Worm (Caenorhabditis elegans) whole organism, L4 larva: ENCODE results near the gene mxl-3.

Experiments
- D1046.2 ChIP-seq: fragments of 200-800 bp; sonication (Bioruptor generic); IDR thresholded peaks from 2 replicates; pipeline ENCODE4 v1.3.6; 2022; ENCODE audit warnings: missing genetic modification characterization, missing compliant biosample characterization
- F10B5.3 ChIP-seq: sonication (generic microtip); optimal IDR thresholded peaks from 2 replicates; lab custom pipeline; 2016; ENCODE audit warnings: mild to moderate bottlenecking, missing genetic modification characterization, missing compliant biosample characterization
- R02D3.7 ChIP-seq: fragments of 150-350 bp; sonication (generic microtip); optimal IDR thresholded peaks from 3 replicates; lab custom pipeline; 2014; ENCODE audit warnings: missing biosample characterization, missing genetic modification characterization
- Y75B8A.6 ChIP-seq: fragments of 200-800 bp; sonication (Bioruptor generic); IDR thresholded peaks from 2 replicates; pipeline ENCODE4 v1.3.6; 2022; ENCODE audit warnings: missing genetic modification reagents, missing genetic modification characterization, missing compliant biosample characterization
- ZK546.5 ChIP-seq, 2 experiments: sonication (generic microtip); optimal IDR thresholded peaks; 2 replicates each; lab custom pipeline; 2017; ENCODE audit warnings: missing biosample characterization in 2 of 2, missing genetic modification characterization in 2 of 2
- aha-1 ChIP-seq: fragments of 150-350 bp; peaks from one replicate; lab custom pipeline; 2014; ENCODE audit warnings: missing biosample characterization, missing genetic modification characterization
- arid-1 ChIP-seq: fragments of 200-800 bp; sonication (Bioruptor generic); conservative IDR thresholded peaks from 2 replicates; pipeline ENCODE4 v1.3.6; 2022; ENCODE audit warnings: missing genetic modification reagents, missing genetic modification characterization, missing compliant biosample characterization
- ceh-28 ChIP-seq: fragments of 150-350 bp; optimal IDR thresholded peaks from 2 replicates; lab custom pipeline; 2014; ENCODE audit warnings: missing biosample characterization, missing genetic modification reagents, missing genetic modification characterization
- ceh-44 ChIP-seq: fragments of 200-800 bp; sonication (Bioruptor generic); IDR thresholded peaks from 2 replicates; pipeline ENCODE4 v1.3.6; 2022; ENCODE audit warnings: missing genetic modification reagents, missing genetic modification characterization, missing compliant biosample characterization
- ceh-82 ChIP-seq: sonication (generic microtip); optimal IDR thresholded peaks from 2 replicates; lab custom pipeline; 2017; ENCODE audit warnings: missing biosample characterization, missing genetic modification characterization
- cey-2 ChIP-seq: sonication (generic microtip); optimal IDR thresholded peaks from 3 replicates; lab custom pipeline; 2017; ENCODE audit warnings: missing genetic modification characterization, mild to moderate bottlenecking, missing compliant biosample characterization, antibody characterized with exemption, borderline replicate concordance; ENCODE audit not compliant: insufficient read depth
- daf-16 ChIP-seq, 3 experiments: sonication (generic microtip); optimal IDR thresholded peaks; 2 replicates each; lab custom pipeline; 2016 to 2017; ENCODE audit warnings: missing genetic modification characterization in 3 of 3, missing genetic modification reagents in 3 of 3, mild to moderate bottlenecking in 2 of 3, missing compliant biosample characterization in 2 of 3, missing biosample characterization in 1 of 3, moderate library complexity in 1 of 3
- dmd-6 ChIP-seq: fragments of 200-800 bp; sonication (Bioruptor generic); IDR thresholded peaks from 2 replicates; pipeline ENCODE4 v1.3.6; 2022; ENCODE audit warnings: missing genetic modification reagents, missing genetic modification characterization, missing compliant biosample characterization
- dmd-8 ChIP-seq: fragments of 200-800 bp; sonication (Bioruptor generic); IDR thresholded peaks from 2 replicates; pipeline ENCODE4 v1.3.6; 2022; ENCODE audit warnings: missing genetic modification characterization, missing compliant biosample characterization
- dmd-9 ChIP-seq: fragments of 200-800 bp; sonication (Bioruptor generic); IDR thresholded peaks from 2 replicates; pipeline ENCODE4 v1.3.6; 2022; ENCODE audit warnings: missing genetic modification reagents, missing genetic modification characterization, missing compliant biosample characterization
- dve-1 ChIP-seq: sonication (generic microtip); optimal IDR thresholded peaks from 2 replicates; lab custom pipeline; 2017; ENCODE audit warnings: antibody characterized with exemption, mild to moderate bottlenecking, missing genetic modification characterization, missing compliant biosample characterization; ENCODE audit not compliant: insufficient read depth
- fkh-10 ChIP-seq: fragments of 150-350 bp; optimal IDR thresholded peaks from 2 replicates; lab custom pipeline; 2014; ENCODE audit warnings: missing biosample characterization, missing genetic modification reagents, missing genetic modification characterization
- fos-1 ChIP-seq: fragments of 150-350 bp; optimal IDR thresholded peaks from 2 replicates; lab custom pipeline; 2014; ENCODE audit warnings: missing biosample characterization, missing genetic modification characterization
- hlh-11 ChIP-seq: fragments of 200-800 bp; sonication (Bioruptor generic); optimal IDR thresholded peaks from 2 replicates; lab custom pipeline; 2018; ENCODE audit warnings: mild to moderate bottlenecking, missing genetic modification characterization, missing compliant biosample characterization
- hlh-30 ChIP-seq: sonication (generic microtip); optimal IDR thresholded peaks from 2 replicates; lab custom pipeline; 2017; ENCODE audit warnings: antibody characterized with exemption, mild to moderate bottlenecking, missing genetic modification characterization, missing compliant biosample characterization; ENCODE audit not compliant: insufficient read depth
- hmg-1.1 ChIP-seq: fragments of 200-800 bp; sonication (Bioruptor generic); IDR thresholded peaks from 2 replicates; pipeline ENCODE4 v1.3.6; 2022; ENCODE audit warnings: missing genetic modification reagents, missing genetic modification characterization, missing compliant biosample characterization
- jun-1 ChIP-seq: fragments of 150-350 bp; optimal IDR thresholded peaks from 2 replicates; lab custom pipeline; 2014; ENCODE audit warnings: missing biosample characterization, missing genetic modification reagents, missing genetic modification characterization
- lin-1 ChIP-seq: fragments of 200-800 bp; sonication (Bioruptor generic); IDR thresholded peaks from 2 replicates; pipeline ENCODE4 v1.3.6; 2022; ENCODE audit warnings: missing genetic modification reagents, missing genetic modification characterization, missing compliant biosample characterization
- lin-13 ChIP-seq: fragments of 150-350 bp; optimal IDR thresholded peaks from 2 replicates; lab custom pipeline; 2014; ENCODE audit warnings: missing biosample characterization, missing genetic modification reagents, missing genetic modification characterization
- lir-3 ChIP-seq: sonication (generic microtip); optimal IDR thresholded peaks from 2 replicates; lab custom pipeline; 2016; ENCODE audit warnings: mild to moderate bottlenecking, missing genetic modification characterization, missing compliant biosample characterization
- lsy-2 ChIP-seq, 2 experiments: fragments of 150-350 bp in 1 of 2; sonication (generic microtip) in 1 of 2; optimal IDR thresholded peaks; 2 replicates each; lab custom pipeline; 2014 to 2017; ENCODE audit warnings: missing biosample characterization in 2 of 2, missing genetic modification characterization in 2 of 2
- madf-9 ChIP-seq: fragments of 200-800 bp; sonication (Bioruptor generic); conservative IDR thresholded peaks from 2 replicates; pipeline ENCODE4 v1.3.6; 2022; ENCODE audit warnings: missing genetic modification reagents, missing genetic modification characterization, missing compliant biosample characterization
- mdt-29 ChIP-seq: fragments of 200-800 bp; sonication (Bioruptor generic); IDR thresholded peaks from 2 replicates; pipeline ENCODE4 v1.3.6; 2022; ENCODE audit warnings: missing genetic modification reagents, missing genetic modification characterization, missing compliant biosample characterization
- mes-2 ChIP-seq: sonication (generic microtip); optimal IDR thresholded peaks from 2 replicates; lab custom pipeline; 2016; ENCODE audit warnings: missing genotype, mild to moderate bottlenecking, missing genetic modification characterization, missing compliant biosample characterization; ENCODE audit not compliant: poor library complexity, severe bottlenecking
- mxl-2 ChIP-seq: fragments of 200-800 bp; sonication (Bioruptor generic); conservative IDR thresholded peaks from 2 replicates; pipeline ENCODE4 v1.3.6; 2022; ENCODE audit warnings: missing genetic modification reagents, missing genetic modification characterization, missing compliant biosample characterization
- mxl-3 ChIP-seq: fragments of 200-800 bp; sonication (Bioruptor generic); optimal IDR thresholded peaks from 2 replicates; lab custom pipeline; 2018; ENCODE audit warnings: mild to moderate bottlenecking, missing genetic modification characterization, missing compliant biosample characterization
- nhr-102 ChIP-seq: sonication (generic microtip); optimal IDR thresholded peaks from 2 replicates; lab custom pipeline; 2016; ENCODE audit warnings: mild to moderate bottlenecking, missing genetic modification characterization, moderate library complexity, missing compliant biosample characterization
- nhr-11 ChIP-seq: fragments of 150-350 bp; optimal IDR thresholded peaks from 2 replicates; lab custom pipeline; 2014; ENCODE audit warnings: missing biosample characterization, missing genetic modification characterization
- nhr-111 ChIP-seq: fragments of 200-800 bp; sonication (Bioruptor generic); optimal IDR thresholded peaks from 2 replicates; lab custom pipeline; 2018; ENCODE audit warnings: mild to moderate bottlenecking, missing genetic modification characterization, missing compliant biosample characterization
- nhr-25 ChIP-seq: sonication (generic microtip); optimal IDR thresholded peaks from 2 replicates; lab custom pipeline; 2017; ENCODE audit warnings: missing genetic modification characterization, mild to moderate bottlenecking, missing compliant biosample characterization, antibody characterized with exemption, moderate library complexity, borderline replicate concordance; ENCODE audit not compliant: insufficient read depth
- nhr-28 ChIP-seq: fragments of 150-350 bp; optimal IDR thresholded peaks from 2 replicates; lab custom pipeline; 2014; ENCODE audit warnings: missing biosample characterization, missing genetic modification characterization
- nhr-41 ChIP-seq: fragments of 200-800 bp; sonication (Bioruptor generic); IDR thresholded peaks from 2 replicates; pipeline ENCODE4 v1.3.6; 2022; ENCODE audit warnings: missing genetic modification reagents, missing genetic modification characterization, missing compliant biosample characterization
- nhr-42 ChIP-seq: fragments of 200-800 bp; sonication (Bioruptor generic); IDR thresholded peaks from 2 replicates; pipeline ENCODE4 v1.3.6; 2022; ENCODE audit warnings: missing genetic modification characterization, missing compliant biosample characterization
- nhr-48 ChIP-seq: sonication (generic microtip); optimal IDR thresholded peaks from 2 replicates; lab custom pipeline; 2016; ENCODE audit warnings: mild to moderate bottlenecking, missing genetic modification characterization, missing compliant biosample characterization
- php-3 ChIP-seq: fragments of 200-800 bp; sonication (Bioruptor generic); IDR thresholded peaks from 2 replicates; pipeline ENCODE4 v1.3.6; 2022; ENCODE audit warnings: missing genetic modification reagents, missing genetic modification characterization, missing compliant biosample characterization
- pqm-1 ChIP-seq: sonication (generic microtip); optimal IDR thresholded peaks from 2 replicates; lab custom pipeline; 2017; ENCODE audit warnings: missing biosample characterization, missing genetic modification characterization
- set-16 ChIP-seq: fragments of 200-800 bp; sonication (Bioruptor generic); IDR thresholded peaks from 2 replicates; pipeline ENCODE4 v1.3.6; 2022; ENCODE audit warnings: missing genetic modification reagents, missing genetic modification characterization, missing compliant biosample characterization
- spr-1 ChIP-seq: sonication (generic microtip); optimal IDR thresholded peaks from 2 replicates; lab custom pipeline; 2016; ENCODE audit warnings: mild to moderate bottlenecking, missing genetic modification characterization, missing compliant biosample characterization
- spr-3 ChIP-seq: fragments of 200-800 bp; sonication (Bioruptor generic); optimal IDR thresholded peaks from 2 replicates; lab custom pipeline; 2018; ENCODE audit warnings: mild to moderate bottlenecking, missing genetic modification characterization, missing compliant biosample characterization
- tra-1 ChIP-seq: fragments of 200-800 bp; sonication (Bioruptor generic); IDR thresholded peaks from 2 replicates; pipeline ENCODE4 v1.3.6; 2022; ENCODE audit warnings: missing genetic modification reagents, missing genetic modification characterization, missing compliant biosample characterization
- vab-7 ChIP-seq: fragments of 200-800 bp; sonication (Bioruptor generic); IDR thresholded peaks from 2 replicates; pipeline ENCODE4 v1.3.6; 2022; ENCODE audit warnings: missing genetic modification reagents, missing genetic modification characterization, missing compliant biosample characterization
- zip-2 ChIP-seq: fragments of 150-350 bp; optimal IDR thresholded peaks from 2 replicates; lab custom pipeline; 2014; ENCODE audit warnings: missing biosample characterization, missing genetic modification characterization

mxl-3 gene

ce11 chrX:13360632-13361031 is 10.0 kb upstream of the mxl-3 start (continued):
- TF ChIP-seq Y75B8A.6 (GFP tag; lab: Robert Waterston, UW) (no peak), F10B5.3 (no peak), ZK546.5 (tag; optimal IDR thresholded peaks at IDR 0.05; lab: Kevin White, UChicago) (no peak), jun-1 (no peak), daf-16 (GFP tag; optimal IDR thresholded peaks at IDR 0.05; lab: Kevin White, UChicago) (no peak), daf-16 (tag; optimal IDR thresholded peaks at IDR 0.05; lab: Kevin White, UChicago) (peak; percentile 65), nhr-48 (tag; lab: Kevin White, UChicago) (peak; percentile 85), lsy-2 (tag; optimal IDR thresholded peaks at IDR 0.05; lab: Kevin White, UChicago) (peak in 1 of 2 experiments; percentile 30), mes-2 (tag; lab: Kevin White, UChicago) (peak; percentile 4), php-3 (GFP tag; lab: Robert Waterston, UW) (peak; percentile 65), mxl-2 (GFP tag; lab: Robert Waterston, UW) (0 out of 2 replicates have a peak, but pooled peaks have one; percentile 10), spr-1 (tag; lab: Kevin White, UChicago) (no peak), hlh-11 (tag; lab: Kevin White, UChicago) (peak; percentile 83), fos-1 (no peak), madf-9 (no peak), nhr-28 (tag; lab: Kevin White, UChicago) (peak; percentile 57), mxl-3 (GFP tag; lab: Kevin White, UChicago) (peak; percentile 80), tra-1 (GFP tag; lab: Robert Waterston, UW) (peak; percentile 38; the same call in 1 of the 2 replicates), lir-3 (no peak), nhr-111 (GFP tag; lab: Kevin White, UChicago) (no peak), lin-1 (GFP tag; lab: Robert Waterston, UW) (no peak), D1046.2 (GFP tag; lab: Robert Waterston, UW) (no peak), ceh-82 (tag; lab: Kevin White, UChicago) (no peak), dmd-9 (GFP tag; lab: Robert Waterston, UW) (no peak), dve-1 (tag; lab: Kevin White, UChicago) (peak; percentile 88), fkh-10 (GFP tag; lab: Kevin White, UChicago) (no peak), pqm-1 (tag; lab: Kevin White, UChicago) (peak; percentile 55), lin-13 (GFP tag; lab: Kevin White, UChicago) (no peak), nhr-102 (tag; lab: Kevin White, UChicago) (peak; percentile 46), dmd-6 (GFP tag; lab: Robert Waterston, UW) (peak; percentile 97), ceh-28 (tag; lab: Kevin White, UChicago) (no peak), arid-1 (GFP tag; lab: Robert Waterston, UW) (no peak)
- TF ChIP-seq, all 104 proteins: peak for 21

ce11 chrX:13359800-13360199 is 9.2 kb upstream of the mxl-3 start:
- TF ChIP-seq tra-1 (GFP tag; lab: Robert Waterston, UW) (0 out of 2 replicates have a peak, but pooled peaks have one; percentile 23), mxl-2 (GFP tag; lab: Robert Waterston, UW) (peak; percentile 93), spr-3 (GFP tag; lab: Kevin White, UChicago) (no peak), aha-1 (tag; lab: Kevin White, UChicago) (peak; percentile 99), nhr-11 (tag; lab: Kevin White, UChicago) (no peak), zip-2 (tag; lab: Kevin White, UChicago) (no peak), ceh-44 (GFP tag; lab: Robert Waterston, UW) (no peak), nhr-41 (GFP tag; lab: Robert Waterston, UW) (no peak), hmg-1.1 (no peak), hlh-30 (tag; lab: Kevin White, UChicago) (peak; percentile 67), php-3 (GFP tag; lab: Robert Waterston, UW) (no peak), dmd-8 (GFP tag; lab: Robert Waterston, UW) (no peak), R02D3.7 (tag; lab: Kevin White, UChicago) (no peak), nhr-28 (tag; lab: Kevin White, UChicago) (peak; percentile 18), mdt-29 (GFP tag; lab: Robert Waterston, UW) (peak; percentile 50; the same call in 1 of the 2 replicates), dmd-9 (GFP tag; lab: Robert Waterston, UW) (no peak), dve-1 (tag; lab: Kevin White, UChicago) (peak; percentile 67), set-16 (GFP tag; lab: Robert Waterston, UW) (no peak), nhr-42 (GFP tag; lab: Robert Waterston, UW) (no peak), cey-2 (tag; lab: Kevin White, UChicago) (no peak), nhr-48 (tag; lab: Kevin White, UChicago) (peak; percentile 68), mxl-3 (GFP tag; lab: Kevin White, UChicago) (peak; percentile 79), vab-7 (GFP tag; lab: Robert Waterston, UW) (no peak), nhr-25 (tag; lab: Kevin White, UChicago) (no peak), dmd-6 (GFP tag; lab: Robert Waterston, UW) (peak; percentile 84), daf-16 (GFP tag; optimal IDR thresholded peaks at IDR 0.05; lab: Kevin White, UChicago) (no peak), daf-16 (tag; optimal IDR thresholded peaks at IDR 0.05; lab: Kevin White, UChicago) (peak; percentile 72)
